Fruit fly (Drosophila melanogaster): ENCODE data around the gene Ac13E.

Gene Ac13E

dm6 chrX:15579579-15579978 is 25.5 kb upstream of the Ac13E start (continued):
- TF ChIP-seq CG6163 (GFP tag; IDR thresholded peaks at IDR 0.05): peak; percentile 97
- TF ChIP-seq CG11294 (GFP tag; IDR thresholded peaks at IDR 0.05): peak; percentile 88
- no peak for TF ChIP-seq Hr38 (GFP tag; optimal IDR thresholded peaks at IDR 0.05)
- TF ChIP-seq eg (GFP tag; IDR thresholded peaks at IDR 0.05): peak; percentile 94
- TF ChIP-seq CG34406 (GFP tag; optimal IDR thresholded peaks at IDR 0.05): peak; percentile 90
- peak; percentile 89 for TF ChIP-seq CG8632 (GFP tag; optimal IDR thresholded peaks at IDR 0.05)
- peak; percentile 88 for TF ChIP-seq CG8319 (GFP tag; optimal IDR thresholded peaks at IDR 0.05)
- peak; percentile 94 for TF ChIP-seq acj6 (GFP tag; optimal IDR thresholded peaks at IDR 0.05)
- peak; percentile 87 for TF ChIP-seq Lpt (GFP tag; optimal IDR thresholded peaks at IDR 0.05)
- TF ChIP-seq CG3032 (tag; optimal IDR thresholded peaks at IDR 0.05): peak; percentile 88
- peak; percentile 88 for TF ChIP-seq Sox15 (GFP tag; optimal IDR thresholded peaks at IDR 0.05)
- TF ChIP-seq Hr4 (GFP tag; optimal IDR thresholded peaks at IDR 0.05): peak; percentile 78
- TF ChIP-seq CG11902 (GFP tag; optimal IDR thresholded peaks at IDR 0.05): peak; percentile 92
- TF ChIP-seq achi (GFP tag; optimal IDR thresholded peaks at IDR 0.05): peak; percentile 92
- peak; percentile 97 for TF ChIP-seq topi (GFP tag; optimal IDR thresholded peaks at IDR 0.05)
- peak; percentile 81 for TF ChIP-seq CG9139 (GFP tag; optimal IDR thresholded peaks at IDR 0.05)
- peak; percentile 94 for TF ChIP-seq CG1621 (tag; optimal IDR thresholded peaks at IDR 0.05)
- peak; percentile 97 for TF ChIP-seq Met (GFP tag; optimal IDR thresholded peaks at IDR 0.05)
- peak; percentile 86 for TF ChIP-seq spab (GFP tag; optimal IDR thresholded peaks at IDR 0.05)
- no peak for TF ChIP-seq CG16779 (tag; optimal IDR thresholded peaks at IDR 0.05)
- TF ChIP-seq dac (GFP tag; optimal IDR thresholded peaks at IDR 0.05): peak; percentile 76
- peak; percentile 89 for TF ChIP-seq CG8119 (GFP tag; IDR thresholded peaks at IDR 0.05)
- peak; percentile 97 for TF ChIP-seq CG3919 (GFP tag; optimal IDR thresholded peaks at IDR 0.05)
- TF ChIP-seq Blimp-1 (GFP tag; optimal IDR thresholded peaks at IDR 0.05): peak; percentile 83
- peak; percentile 98 for TF ChIP-seq svp (GFP tag)
- TF ChIP-seq CG4318 (GFP tag; optimal IDR thresholded peaks at IDR 0.05): no peak
- TF ChIP-seq pdm3 (GFP tag; optimal IDR thresholded peaks at IDR 0.05): peak; percentile 95
- peak; percentile 90 for TF ChIP-seq fd59A (GFP tag; optimal IDR thresholded peaks at IDR 0.05)
- TF ChIP-seq CG6854 (GFP tag; optimal IDR thresholded peaks at IDR 0.05): peak; percentile 93
- TF ChIP-seq CG31627 (GFP tag; optimal IDR thresholded peaks at IDR 0.05): peak; percentile 97
- TF ChIP-seq fkh (GFP tag; optimal IDR thresholded peaks at IDR 0.05): peak; percentile 88
- TF ChIP-seq CG15336 (GFP tag; IDR thresholded peaks at IDR 0.05): peak; percentile 91
- TF ChIP-seq Eip75B (GFP tag; optimal IDR thresholded peaks at IDR 0.05): peak; percentile 93
- TF ChIP-seq vri (GFP tag; optimal IDR thresholded peaks at IDR 0.05): peak; percentile 96
- peak; percentile 94 for TF ChIP-seq CG6792 (GFP tag; optimal IDR thresholded peaks at IDR 0.05)
- peak; percentile 85 for TF ChIP-seq CG11762 (GFP tag; optimal IDR thresholded peaks at IDR 0.05; ENCODE audit: insufficient read depth)

DNA sequence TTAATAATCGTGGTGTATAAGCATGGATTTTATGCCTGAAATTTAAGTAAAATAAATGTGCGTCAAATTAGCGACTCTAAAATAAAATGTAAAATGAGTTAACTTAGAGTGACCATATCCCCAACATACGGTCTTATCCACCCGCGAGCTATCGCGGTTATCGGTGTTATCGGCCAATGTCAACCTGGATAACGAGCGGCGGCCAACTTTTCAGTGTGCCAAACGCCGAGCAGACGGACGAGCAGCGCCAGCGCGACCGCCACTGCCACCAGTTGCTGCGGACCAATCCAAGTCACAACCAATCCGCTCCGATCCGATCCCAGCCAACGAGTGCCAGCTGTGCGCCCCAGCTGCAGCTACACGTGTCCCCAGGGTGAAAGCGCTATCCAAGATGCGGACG is 24.0 kb upstream of the Ac13E start, which contains the start of the genes cerv and CG7872:
Gene cerv, minus strand, starts transcription at position 129 of the 400 bp plus-strand sequence.
Gene CG7872, plus strand, starts transcription at position 163 of the 400 bp plus-strand sequence.
- peak; percentile 27 for TF ChIP-seq fkh (GFP tag; optimal IDR thresholded peaks at IDR 0.05)
- TF ChIP-seq dac (GFP tag; optimal IDR thresholded peaks at IDR 0.05): no peak
- TF ChIP-seq achi (GFP tag; optimal IDR thresholded peaks at IDR 0.05): peak; percentile 52
- peak; percentile 27 for TF ChIP-seq Eip78C (GFP tag)
- peak; percentile 20 for TF ChIP-seq CG1621 (tag; optimal IDR thresholded peaks at IDR 0.05)
- TF ChIP-seq Blimp-1 (GFP tag; optimal IDR thresholded peaks at IDR 0.05): no peak
- no peak for TF ChIP-seq CG11902 (GFP tag; optimal IDR thresholded peaks at IDR 0.05)
- TF ChIP-seq net (GFP tag; optimal IDR thresholded peaks at IDR 0.05): no peak
- TF ChIP-seq CG3919 (GFP tag; optimal IDR thresholded peaks at IDR 0.05): peak; percentile 2
- TF ChIP-seq CG10669 (GFP tag; optimal IDR thresholded peaks at IDR 0.05): no peak

DNA sequence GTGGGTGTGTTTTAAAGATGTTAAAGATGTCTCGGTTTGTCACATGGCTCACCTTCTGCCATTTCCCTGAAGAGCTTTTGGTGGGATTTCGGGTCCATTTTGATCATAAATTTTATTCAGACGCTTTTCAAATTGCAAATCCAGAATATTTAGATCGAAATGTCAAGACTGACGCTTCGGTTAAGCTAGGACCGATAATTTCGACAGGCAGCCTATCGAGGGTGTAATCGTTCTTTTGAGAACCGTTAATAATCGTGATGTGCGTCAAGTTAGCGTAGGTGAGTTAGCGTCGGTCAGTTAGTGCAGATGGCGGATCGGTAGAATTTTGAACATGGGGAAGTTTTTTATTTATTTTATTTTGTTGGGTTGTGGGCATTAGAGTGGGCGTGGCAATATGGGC is 21.5 kb upstream of the Ac13E start, which contains the start of gene CG42299:
Gene CG42299, minus strand, starts transcription at position 127 of the 400 bp plus-strand sequence.
- TF ChIP-seq CG11294 (GFP tag; IDR thresholded peaks at IDR 0.05) (no peak), fkh (GFP tag; optimal IDR thresholded peaks at IDR 0.05) (no peak), CG8319 (GFP tag; optimal IDR thresholded peaks at IDR 0.05) (no peak), dac (GFP tag; optimal IDR thresholded peaks at IDR 0.05) (no peak), Ets96B (tag; optimal IDR thresholded peaks at IDR 0.05) (no peak), CG4318 (GFP tag; optimal IDR thresholded peaks at IDR 0.05) (no peak), CG6276 (GFP tag; optimal IDR thresholded peaks at IDR 0.05) (no peak), fd59A (GFP tag; optimal IDR thresholded peaks at IDR 0.05) (no peak), Hr4 (GFP tag; optimal IDR thresholded peaks at IDR 0.05) (no peak), CG34406 (GFP tag; optimal IDR thresholded peaks at IDR 0.05) (no peak), Sox15 (GFP tag; optimal IDR thresholded peaks at IDR 0.05) (no peak), CG16779 (tag; optimal IDR thresholded peaks at IDR 0.05) (no peak), CG6808 (GFP tag; optimal IDR thresholded peaks at IDR 0.05) (no peak), topi (GFP tag; optimal IDR thresholded peaks at IDR 0.05) (no peak), CG6792 (GFP tag; optimal IDR thresholded peaks at IDR 0.05) (no peak), net (GFP tag; optimal IDR thresholded peaks at IDR 0.05) (no peak), CG1621 (tag; optimal IDR thresholded peaks at IDR 0.05) (no peak), eg (GFP tag; IDR thresholded peaks at IDR 0.05) (no peak), Lpt (GFP tag; optimal IDR thresholded peaks at IDR 0.05) (no peak), Hr38 (GFP tag; optimal IDR thresholded peaks at IDR 0.05) (no peak)

Measured in whole organism, prepupa.